Fruit fly (Drosophila melanogaster) whole organism, embryonic: ENCODE data around the gene CG31294.
A peak's percentile ranks its signal among the peaks of the same experiment; 100 is the strongest.

Experiments
- BEAF-32 ChIP-seq: fragments of 200-800 bp; sonication (Bioruptor generic); optimal IDR thresholded peaks from 3 replicates; lab custom pipeline; 2017; ENCODE audit warnings: missing biosample characterization, missing genetic modification characterization, mild to moderate bottlenecking, moderate library complexity, missing genetic modification reagents
- CG10959 ChIP-seq: fragments of 200-800 bp; sonication (Bioruptor generic); IDR thresholded peaks from 2 replicates; pipeline ENCODE4 v1.3.6; 2022; ENCODE audit warnings: missing biosample characterization, missing genetic modification characterization
- CG11398 ChIP-seq: fragments of 200-800 bp; sonication (Bioruptor generic); optimal IDR thresholded peaks from 2 replicates; lab custom pipeline; 2016; ENCODE audit warnings: missing biosample characterization, missing genetic modification characterization
- CG12104 ChIP-seq: fragments of 200-800 bp; sonication (Bioruptor generic); optimal IDR thresholded peaks from 3 replicates; lab custom pipeline; 2016; ENCODE audit warnings: missing biosample characterization, missing genetic modification characterization
- CG12391 ChIP-seq: fragments of 200-800 bp; sonication (Bioruptor generic); optimal IDR thresholded peaks from 3 replicates; lab custom pipeline; 2018; ENCODE audit warnings: missing biosample characterization, mild to moderate bottlenecking, missing genetic modification characterization, moderate library complexity
- CG13123 ChIP-seq: fragments of 200-800 bp; sonication (Bioruptor generic); optimal IDR thresholded peaks from 2 replicates; lab custom pipeline; 2016; ENCODE audit warnings: missing biosample characterization, missing genetic modification characterization
- CG14965 ChIP-seq: fragments of 200-800 bp; sonication (Bioruptor generic); optimal IDR thresholded peaks from 2 replicates; lab custom pipeline; 2016; ENCODE audit warnings: missing biosample characterization, missing genetic modification characterization, borderline replicate concordance
- CG17361 ChIP-seq: fragments of 200-800 bp; sonication (Bioruptor generic); IDR thresholded peaks from 3 replicates; pipeline ENCODE4 v1.3.6; 2022; ENCODE audit warnings: missing biosample characterization, missing genetic modification characterization
- CG17568 ChIP-seq: fragments of 200-800 bp; sonication (Bioruptor generic); optimal IDR thresholded peaks from 2 replicates; lab custom pipeline; 2018; ENCODE audit warnings: missing biosample characterization, mild to moderate bottlenecking, missing genetic modification characterization, moderate library complexity
- CG2129 ChIP-seq: fragments of 200-800 bp; sonication (Bioruptor generic); IDR thresholded peaks from 2 replicates; pipeline ENCODE4 v1.3.6; 2022; ENCODE audit warnings: missing biosample characterization, missing genetic modification characterization; ENCODE audit not compliant: partially characterized antibody
- CG2889 ChIP-seq: fragments of 200-800 bp; sonication (Bioruptor generic); IDR thresholded peaks from 3 replicates; pipeline ENCODE4 v1.3.6; 2022; ENCODE audit warnings: missing biosample characterization, missing genetic modification characterization
- CG33557 ChIP-seq: fragments of 200-800 bp; sonication (Bioruptor generic); optimal IDR thresholded peaks from 2 replicates; lab custom pipeline; 2019; ENCODE audit warnings: missing biosample characterization, mild to moderate bottlenecking, missing genetic modification characterization, moderate library complexity
- CG3407 ChIP-seq: fragments of 200-800 bp; sonication (Bioruptor generic); optimal IDR thresholded peaks from 2 replicates; lab custom pipeline; 2018; ENCODE audit warnings: missing biosample characterization, mild to moderate bottlenecking, missing genetic modification characterization
- CG3726 ChIP-seq: fragments of 200-800 bp; sonication (Bioruptor generic); IDR thresholded peaks from 3 replicates; pipeline ENCODE4, ENCODE4 v1.3.6; 2022; ENCODE audit warnings: missing biosample characterization, missing genetic modification characterization
- CG3995 ChIP-seq: fragments of 200-800 bp; sonication (Bioruptor generic); optimal IDR thresholded peaks from 3 replicates; lab custom pipeline; 2016; ENCODE audit warnings: missing biosample characterization, missing genetic modification characterization
- CG5180 ChIP-seq: fragments of 200-800 bp; sonication (Bioruptor generic); optimal IDR thresholded peaks from 3 replicates; lab custom pipeline; 2017; ENCODE audit warnings: missing biosample characterization, missing genetic modification characterization, mild to moderate bottlenecking, moderate library complexity, missing genetic modification reagents
- CG6813 ChIP-seq: fragments of 200-800 bp; sonication (Bioruptor generic); optimal IDR thresholded peaks from 2 replicates; lab custom pipeline; 2017; ENCODE audit warnings: missing biosample characterization, missing genetic modification characterization, mild to moderate bottlenecking, moderate library complexity, missing genetic modification reagents
- CG7987 ChIP-seq: fragments of 200-800 bp; sonication (Bioruptor generic); optimal IDR thresholded peaks from 2 replicates; lab custom pipeline; 2018; ENCODE audit warnings: missing biosample characterization, mild to moderate bottlenecking, missing genetic modification characterization, moderate library complexity
- Dp ChIP-seq: fragments of 200-800 bp; sonication (Bioruptor generic); optimal IDR thresholded peaks from 2 replicates; lab custom pipeline; 2018; ENCODE audit warnings: missing biosample characterization, mild to moderate bottlenecking, missing genetic modification characterization, moderate library complexity
- Hr51 ChIP-seq, 2 experiments: fragments of 200-800 bp; sonication (Bioruptor generic); optimal IDR thresholded peaks; 2 replicates in 1 of 2; 3 replicates in 1 of 2; lab custom pipeline; 2016 to 2018; ENCODE audit warnings: missing biosample characterization in 2 of 2, missing genetic modification characterization in 2 of 2, mild to moderate bottlenecking in 1 of 2, moderate library complexity in 1 of 2
- Mad ChIP-seq: fragments of 200-800 bp; sonication (Bioruptor generic); optimal IDR thresholded peaks from 2 replicates; lab custom pipeline; 2016; ENCODE audit warnings: missing biosample characterization, missing genetic modification characterization
- Mrtf ChIP-seq: fragments of 200-800 bp; sonication (Bioruptor generic); IDR thresholded peaks from 3 replicates; pipeline ENCODE4 v1.3.6; 2022; ENCODE audit warnings: missing biosample characterization, missing genetic modification characterization
- Neu2 ChIP-seq: fragments of 200-800 bp; sonication (Bioruptor generic); optimal IDR thresholded peaks from 3 replicates; lab custom pipeline; 2016; ENCODE audit warnings: missing biosample characterization, missing genetic modification characterization, borderline replicate concordance
- Six4 ChIP-seq: fragments of 200-800 bp; sonication (Bioruptor generic); optimal IDR thresholded peaks from 2 replicates; lab custom pipeline; 2016; ENCODE audit warnings: missing biosample characterization, missing genetic modification characterization
- Stat92E ChIP-seq, 3 experiments: fragments of >200 bp in 2 of 3; fragments of 200-800 bp in 1 of 3; sonication (Bioruptor generic) in 1 of 3; optimal IDR thresholded peaks; 2 replicates each; lab custom pipeline; 2017 to 2019; ENCODE audit warnings: missing biosample characterization in 3 of 3, missing genetic modification characterization in 3 of 3, mild to moderate bottlenecking in 1 of 3, moderate library complexity in 1 of 3
- Tbp ChIP-seq: fragments of >200 bp; optimal IDR thresholded peaks from 2 replicates; lab custom pipeline; 2018; ENCODE audit warnings: missing biosample characterization, missing genetic modification characterization
- ase ChIP-seq: fragments of 200-800 bp; sonication (Bioruptor generic); IDR thresholded peaks from 3 replicates; pipeline ENCODE4 v1.3.6; 2022; ENCODE audit warnings: missing biosample characterization, missing genetic modification characterization
- bbx ChIP-seq: fragments of 200-800 bp; sonication (Bioruptor generic); IDR thresholded peaks from 2 replicates; pipeline ENCODE4 v1.3.6; 2022; ENCODE audit warnings: missing biosample characterization, missing genetic modification characterization; ENCODE audit not compliant: partially characterized antibody
- crp ChIP-seq, 2 experiments: fragments of 200-800 bp; sonication (Bioruptor generic); optimal IDR thresholded peaks; 2 replicates in 1 of 2; 3 replicates in 1 of 2; lab custom pipeline; 2017; ENCODE audit warnings: missing biosample characterization in 2 of 2, missing genetic modification characterization in 2 of 2, mild to moderate bottlenecking in 1 of 2, moderate library complexity in 1 of 2
- cwo ChIP-seq: fragments of 200-800 bp; sonication (Bioruptor generic); optimal IDR thresholded peaks from 3 replicates; lab custom pipeline; 2017; ENCODE audit warnings: missing biosample characterization, missing genetic modification characterization, mild to moderate bottlenecking, moderate library complexity, missing genetic modification reagents
- dmrt11E ChIP-seq: fragments of 200-800 bp; sonication (Bioruptor generic); optimal IDR thresholded peaks from 3 replicates; lab custom pipeline; 2018; ENCODE audit warnings: missing biosample characterization, mild to moderate bottlenecking, missing genetic modification characterization, moderate library complexity
- fd64A ChIP-seq: fragments of 200-800 bp; sonication (Bioruptor generic); optimal IDR thresholded peaks from 3 replicates; lab custom pipeline; 2018; ENCODE audit warnings: missing biosample characterization, mild to moderate bottlenecking, missing genetic modification characterization
- gt ChIP-seq: fragments of 200-800 bp; sonication (Bioruptor generic); IDR thresholded peaks from 2 replicates; pipeline ENCODE4 v1.3.6; 2022; ENCODE audit warnings: missing biosample characterization, missing genetic modification characterization
- nom ChIP-seq: fragments of 200-800 bp; sonication (Bioruptor generic); optimal IDR thresholded peaks from 2 replicates; lab custom pipeline; 2017; ENCODE audit warnings: missing biosample characterization, missing genetic modification characterization, mild to moderate bottlenecking, moderate library complexity, missing genetic modification reagents
- otp ChIP-seq: fragments of 200-800 bp; sonication (Bioruptor generic); IDR thresholded peaks from 3 replicates; pipeline ENCODE4, ENCODE4 v1.3.6; 2022; ENCODE audit warnings: missing biosample characterization, missing genetic modification characterization
- pho ChIP-seq: fragments of 200-800 bp; sonication (Bioruptor generic); optimal IDR thresholded peaks from 2 replicates; lab custom pipeline; 2016; ENCODE audit warnings: missing biosample characterization, missing genetic modification characterization
- psq ChIP-seq: fragments of 200-800 bp; sonication (Bioruptor generic); optimal IDR thresholded peaks from 2 replicates; lab custom pipeline; 2017; ENCODE audit warnings: missing biosample characterization, missing genetic modification characterization
- sens ChIP-seq: fragments of 200-800 bp; sonication (Bioruptor generic); peaks from one replicate; lab custom pipeline; 2016; ENCODE audit warnings: missing biosample characterization, missing genetic modification characterization
- sim ChIP-seq: fragments of 200-800 bp; sonication (Bioruptor generic); IDR thresholded peaks from 2 replicates; pipeline ENCODE4 v1.3.6; 2022; ENCODE audit warnings: missing biosample characterization, missing genetic modification characterization
- yki ChIP-seq: fragments of >200 bp; optimal IDR thresholded peaks from 3 replicates; lab custom pipeline; 2018
- z ChIP-seq: fragments of 200-800 bp; sonication (Bioruptor generic); IDR thresholded peaks from 3 replicates; pipeline ENCODE4 v1.3.6; 2022; ENCODE audit warnings: missing biosample characterization, missing genetic modification characterization
- zf30C ChIP-seq: fragments of 200-800 bp; sonication (Bioruptor generic); optimal IDR thresholded peaks from 3 replicates; lab custom pipeline; 2018; ENCODE audit warnings: missing biosample characterization, mild to moderate bottlenecking, missing genetic modification characterization

The CG31294 gene

DNA sequence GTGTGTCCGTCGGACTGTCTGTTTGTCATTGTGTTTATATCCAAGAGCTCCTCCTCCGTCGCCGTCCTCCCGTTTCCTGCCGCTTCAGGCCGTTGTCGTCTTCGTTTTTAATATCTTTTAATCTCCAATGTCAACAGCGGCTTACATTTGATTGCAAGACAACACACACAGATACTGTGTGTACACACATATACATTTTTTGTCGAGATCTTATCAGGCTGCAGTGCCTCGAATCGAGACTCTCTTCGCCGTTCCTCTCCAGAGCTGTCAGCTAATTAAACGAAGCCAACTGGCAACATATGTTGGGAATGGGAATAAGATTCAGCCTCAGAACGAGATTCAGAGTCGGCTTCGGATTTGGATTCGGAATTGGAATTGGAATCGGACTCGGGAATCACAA lies 45.8 kb downstream of the CG31294 start (continued):
- TF ChIP-seq ase (GFP tag; lab: Robert Waterston, UW): no peak
- TF ChIP-seq Mad (GFP tag; lab: Kevin White, UChicago): no peak
- no peak for TF ChIP-seq CG3726 (GFP tag; lab: Robert Waterston, UW)
- no peak for TF ChIP-seq Hr51 (GFP tag; optimal IDR thresholded peaks at IDR 0.05; lab: Kevin White, UChicago)
- TF ChIP-seq pho (GFP tag; lab: Kevin White, UChicago): no peak
- TF ChIP-seq Tbp (GFP tag; lab: Kevin White, UChicago): no peak
- peak; percentile 56 for TF ChIP-seq CG6813
- no peak for TF ChIP-seq CG2889 (GFP tag; lab: Robert Waterston, UW)
- 0 out of 2 replicates have a peak, but pooled peaks have one; percentile 7 for TF ChIP-seq gt (GFP tag; lab: Robert Waterston, UW)
- no peak for TF ChIP-seq CG14965 (GFP tag; lab: Kevin White, UChicago)
- TF ChIP-seq yki (lab: Kevin White, UChicago): no peak
- TF ChIP-seq dmrt11E: peak; percentile 49
- peak; percentile 91 for TF ChIP-seq sens
- TF ChIP-seq otp (GFP tag; lab: Robert Waterston, UW): peak; percentile 23; the same call in 1 of the 3 replicates
- TF ChIP-seq CG10959 (GFP tag; lab: Robert Waterston, UW): no peak
- no peak for TF ChIP-seq psq (GFP tag; lab: Kevin White, UChicago)
- peak; percentile 40 for TF ChIP-seq CG3407 (GFP tag; lab: Kevin White, UChicago)
- no peak for TF ChIP-seq CG3995 (GFP tag; lab: Kevin White, UChicago)
- TF ChIP-seq BEAF-32: no peak
- TF ChIP-seq Six4 (GFP tag; lab: Kevin White, UChicago): no peak
- no peak for TF ChIP-seq Mrtf (GFP tag; lab: Robert Waterston, UW)
- peak; percentile 37 for TF ChIP-seq CG12104 (GFP tag; lab: Kevin White, UChicago)
- no peak for TF ChIP-seq zf30C (GFP tag; lab: Kevin White, UChicago)
- TF ChIP-seq CG17568: no peak
- no peak for TF ChIP-seq Neu2 (GFP tag; lab: Kevin White, UChicago)
- TF ChIP-seq CG12391 (tag; lab: Kevin White, UChicago): no peak
- TF ChIP-seq CG13123 (GFP tag; lab: Kevin White, UChicago): no peak
- peak; percentile 47 for TF ChIP-seq fd64A (GFP tag; lab: Kevin White, UChicago)
- no peak for TF ChIP-seq Stat92E (GFP tag; optimal IDR thresholded peaks at IDR 0.05; lab: Kevin White, UChicago)
- TF ChIP-seq nom (GFP tag; lab: Kevin White, UChicago): no peak
- TF ChIP-seq Dp: no peak
- TF ChIP-seq CG17361 (GFP tag; lab: Robert Waterston, UW): no peak
- TF ChIP-seq crp (GFP tag; optimal IDR thresholded peaks at IDR 0.05; lab: Kevin White, UChicago): no peak
- TF ChIP-seq CG11398 (GFP tag; lab: Kevin White, UChicago): no peak
- no peak for TF ChIP-seq CG7987 (GFP tag; lab: Kevin White, UChicago)
- no peak for TF ChIP-seq bbx (GFP tag; lab: Robert Waterston, UW)
- 0 out of 2 replicates have a peak, but pooled peaks have one; percentile 45 for TF ChIP-seq sim (GFP tag; lab: Robert Waterston, UW)
- TF ChIP-seq CG33557 (GFP tag; lab: Kevin White, UChicago): peak; percentile 65
- no peak for TF ChIP-seq z (GFP tag; lab: Robert Waterston, UW)
- TF ChIP-seq cwo: no peak
- peak; percentile 8 for TF ChIP-seq CG5180
- no peak for TF ChIP-seq CG2129 (GFP tag; lab: Robert Waterston, UW)
